Worm (Caenorhabditis elegans): ENCODE data around the gene col-43.

ce11 chrV:8050811-8051210, at the start of gene col-43:
- TF ChIP-seq ama-1 (optimal IDR thresholded peaks at IDR 0.05) (no peak), ama-1 (GFP tag; optimal IDR thresholded peaks at IDR 0.05) (no peak), ceh-79 (tag; optimal IDR thresholded peaks at IDR 0.05) (no peak), tlf-1 (GFP tag; optimal IDR thresholded peaks at IDR 0.05) (no peak), let-607 (tag; optimal IDR thresholded peaks at IDR 0.05) (no peak), pha-4 (tag; optimal IDR thresholded peaks at IDR 0.05) (no peak), Y67H2A.10 (GFP tag; conservative IDR thresholded peaks at IDR 0.05) (no peak), snpc-4 (GFP tag; optimal IDR thresholded peaks at IDR 0.05) (no peak), snpc-4 (tag; optimal IDR thresholded peaks at IDR 0.05) (no peak), rec-8 (tag; optimal IDR thresholded peaks at IDR 0.05) (no peak), D2030.7 (GFP tag; IDR thresholded peaks at IDR 0.05) (no peak), ceh-40 (GFP tag; IDR thresholded peaks at IDR 0.05) (no peak), pbrm-1 (GFP tag; IDR thresholded peaks at IDR 0.05) (no peak), F10E7.11 (tag; optimal IDR thresholded peaks at IDR 0.05) (no peak)
